Worm (Caenorhabditis elegans) whole organism, L4/young adult: Measurements from ENCODE around the gene unc-71.

Source experiments
- W03F9.2 ChIP-seq: fragments of 150-350 bp; optimal IDR thresholded peaks from 2 replicates; lab custom pipeline; 2014; ENCODE audit warnings: missing biosample characterization, missing genetic modification characterization
- dao-5 ChIP-seq: sonication (generic microtip); optimal IDR thresholded peaks from 2 replicates; lab custom pipeline; 2016; ENCODE audit warnings: missing genotype, missing genetic modification characterization, moderate library complexity, missing compliant biosample characterization
- him-1 ChIP-seq: sonication (generic microtip); optimal IDR thresholded peaks from 2 replicates; lab custom pipeline; 2016; ENCODE audit warnings: missing genotype, missing genetic modification reagents, missing genetic modification characterization, missing compliant biosample characterization

- TF ChIP-seq him-1 (tag; lab: Kevin White, UChicago), result no peak
- TF ChIP-seq dao-5 (tag; lab: Kevin White, UChicago), result no peak
- TF ChIP-seq W03F9.2 (tag; lab: Kevin White, UChicago), result no peak
Measured at ce11 chrIII:12838299-12838698, 53.2 kb downstream of the unc-71 start.
